Worm (Caenorhabditis elegans): Measurements from ENCODE around the gene Y66H1A.5.

The Y66H1A.5 gene

ce11 chrIV:385150-385937, 43.6 kb downstream of the Y66H1A.5 start, which contains the start of gene rps-24 (continued):
- TF ChIP-seq ztf-16 (tag; optimal IDR thresholded peaks at IDR 0.05) (peak; percentile 78), pqm-1 (tag; optimal IDR thresholded peaks at IDR 0.05) (peak; percentile 97), hlh-8 (tag; optimal IDR thresholded peaks at IDR 0.05) (peak; percentile 95), madf-2 (tag; optimal IDR thresholded peaks at IDR 0.05) (peak; percentile 43), K02D7.2 (tag; optimal IDR thresholded peaks at IDR 0.05) (peak; percentile 50), fax-1 (tag; optimal IDR thresholded peaks at IDR 0.05) (peak; percentile 93), hlh-15 (tag; optimal IDR thresholded peaks at IDR 0.05) (peak; percentile 75), ahr-1 (tag; optimal IDR thresholded peaks at IDR 0.05) (peak; percentile 93), C08G9.2 (tag; optimal IDR thresholded peaks at IDR 0.05) (peak; percentile 96), ttx-3 (tag; optimal IDR thresholded peaks at IDR 0.05) (peak; percentile 66), che-1 (tag; optimal IDR thresholded peaks at IDR 0.05) (peak; percentile 43), unc-86 (tag; optimal IDR thresholded peaks at IDR 0.05) (peak; percentile 86), elt-4 (tag; optimal IDR thresholded peaks at IDR 0.05) (peak; percentile 88), ceh-34 (tag; optimal IDR thresholded peaks at IDR 0.05) (peak; percentile 97), gmeb-2 (tag; optimal IDR thresholded peaks at IDR 0.05) (peak; percentile 36), lim-6 (tag; optimal IDR thresholded peaks at IDR 0.05) (peak; percentile 97), pros-1 (tag; optimal IDR thresholded peaks at IDR 0.05) (peak; percentile 22), sox-2 (GFP tag; IDR thresholded peaks at IDR 0.05) (peak; percentile 64), ets-4 (tag; optimal IDR thresholded peaks at IDR 0.05) (peak; percentile 96), hlh-13 (GFP tag; optimal IDR thresholded peaks at IDR 0.05) (peak; percentile 49), ceh-24 (tag; optimal IDR thresholded peaks at IDR 0.05) (peak; percentile 31), K09A11.1 (tag; optimal IDR thresholded peaks at IDR 0.05; ENCODE audit: insufficient read depth) (peak; percentile 17), ceh-48 (tag; optimal IDR thresholded peaks at IDR 0.05) (peak; percentile 63), ceh-14 (tag; optimal IDR thresholded peaks at IDR 0.05) (peak; percentile 98), ceh-18 (tag; optimal IDR thresholded peaks at IDR 0.05) (peak; percentile 97), hlh-6 (tag; optimal IDR thresholded peaks at IDR 0.05) (peak; percentile 86), ceh-31 (tag; optimal IDR thresholded peaks at IDR 0.05) (peak; percentile 100), nhr-232 (tag; optimal IDR thresholded peaks at IDR 0.05) (peak; percentile 48)

DNA sequence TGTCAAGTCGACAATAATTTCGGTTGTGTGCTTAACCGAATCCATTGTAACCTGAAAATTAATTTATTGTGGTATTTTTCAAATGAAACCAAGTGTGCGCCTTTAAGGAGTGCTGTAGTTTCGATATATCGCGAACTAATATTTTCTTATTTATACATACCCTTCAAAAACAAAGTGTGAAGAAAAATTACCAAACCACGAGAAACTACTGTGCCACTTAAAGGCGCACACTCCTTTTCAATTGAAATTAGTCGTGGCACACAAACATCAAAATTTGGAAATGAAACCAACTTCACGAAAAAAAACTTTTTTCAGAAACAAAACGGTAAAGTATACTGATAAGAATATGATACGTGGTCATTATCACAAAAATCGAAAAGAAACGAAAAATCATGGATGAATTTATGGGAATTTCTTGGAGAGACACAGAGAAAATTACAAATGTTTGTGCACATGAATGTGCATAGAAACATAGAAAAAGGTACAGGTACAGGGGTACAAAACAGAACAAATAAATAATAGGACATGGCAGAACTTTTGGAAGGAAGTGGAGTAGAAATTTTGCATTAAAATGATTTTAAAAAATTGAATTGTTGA, 45.7 kb downstream of the Y66H1A.5 start, which contains the start of gene spl-1:
Gene spl-1, minus strand, starts transcription at position 51 of the 597 bp plus-strand sequence.
- TF ChIP-seq elt-2 (tag; optimal IDR thresholded peaks at IDR 0.05) (peak; percentile 49), che-1 (tag; optimal IDR thresholded peaks at IDR 0.05) (no peak), nhr-11 (tag; optimal IDR thresholded peaks at IDR 0.05) (no peak)

DNA sequence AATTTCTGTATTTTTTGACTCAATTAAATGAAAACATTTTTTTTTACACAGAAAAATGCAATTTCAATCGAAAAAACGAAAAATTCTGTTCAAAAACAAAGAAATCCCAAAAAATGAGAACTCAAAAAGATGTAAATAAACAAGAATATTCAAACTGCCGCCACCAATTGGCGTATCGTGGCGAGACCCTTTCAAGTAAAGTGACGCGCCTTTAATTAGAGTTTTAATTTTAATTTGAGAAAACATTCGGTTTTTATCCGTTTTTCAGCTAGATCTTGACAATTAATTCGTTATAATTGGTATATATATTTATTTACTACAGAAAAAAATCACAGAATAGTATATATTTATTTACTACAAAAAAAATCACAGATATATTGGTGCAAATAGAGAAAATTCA, 49.3 kb downstream of the Y66H1A.5 start:
- TF ChIP-seq pqm-1 (tag; optimal IDR thresholded peaks at IDR 0.05): no peak
- TF ChIP-seq C38D4.7 (GFP tag; optimal IDR thresholded peaks at IDR 0.05): no peak
- no peak for TF ChIP-seq ceh-6 (GFP tag; optimal IDR thresholded peaks at IDR 0.05)
- TF ChIP-seq nhr-232 (tag; optimal IDR thresholded peaks at IDR 0.05): no peak
- no peak for TF ChIP-seq dve-1 (tag; optimal IDR thresholded peaks at IDR 0.05)
- TF ChIP-seq rnt-1 (tag; optimal IDR thresholded peaks at IDR 0.05): no peak
- TF ChIP-seq hlh-30 (tag; optimal IDR thresholded peaks at IDR 0.05; ENCODE audit: insufficient read depth): no peak
- TF ChIP-seq ceh-14 (tag; optimal IDR thresholded peaks at IDR 0.05): no peak
- no peak for TF ChIP-seq elt-4 (tag; optimal IDR thresholded peaks at IDR 0.05)
- TF ChIP-seq tbx-7 (tag; optimal IDR thresholded peaks at IDR 0.05): no peak
- no peak for TF ChIP-seq dmd-4 (tag; optimal IDR thresholded peaks at IDR 0.05; ENCODE audit: borderline replicate concordance)
- TF ChIP-seq K09A11.1 (tag; optimal IDR thresholded peaks at IDR 0.05; ENCODE audit: insufficient read depth): no peak
- TF ChIP-seq madf-2 (tag; optimal IDR thresholded peaks at IDR 0.05): no peak
- TF ChIP-seq C08G9.2 (tag; optimal IDR thresholded peaks at IDR 0.05): no peak
- no peak for TF ChIP-seq che-1 (tag; optimal IDR thresholded peaks at IDR 0.05)
- TF ChIP-seq ceh-34 (tag; optimal IDR thresholded peaks at IDR 0.05): no peak
- TF ChIP-seq nhr-11 (tag; optimal IDR thresholded peaks at IDR 0.05): no peak

Measured in whole organism, late embryonic.